Worm (Caenorhabditis elegans): ENCODE data around the gene K11H12.1.

K11H12.1 gene

ce11 chrIV:653138-653848 lies at the start of gene K11H12.1:
Gene K11H12.1 (minus strand): TSS chrIV:653421.
- no peak for TF ChIP-seq dao-5 (tag; optimal IDR thresholded peaks at IDR 0.05)

- TF ChIP-seq dao-5 (tag; optimal IDR thresholded peaks at IDR 0.05) (no peak), W03F9.2 (tag; optimal IDR thresholded peaks at IDR 0.05) (no peak), him-1 (tag; optimal IDR thresholded peaks at IDR 0.05) (no peak)
These were observed 45.1 kb upstream of the K11H12.1 start, which contains the start of gene Y55F3C.17 for ce11 chrIV:698304-698703. Gene Y55F3C.17 (minus strand): TSS chrIV:698404.

ce11 chrIV:684748-685147 lies 31.5 kb upstream of the K11H12.1 start:
- TF ChIP-seq dao-5 (tag; optimal IDR thresholded peaks at IDR 0.05) (no peak), W03F9.2 (tag; optimal IDR thresholded peaks at IDR 0.05) (no peak), him-1 (tag; optimal IDR thresholded peaks at IDR 0.05) (no peak)

- TF ChIP-seq him-1 (tag; optimal IDR thresholded peaks at IDR 0.05) (no peak), W03F9.2 (tag; optimal IDR thresholded peaks at IDR 0.05) (no peak), dao-5 (tag; optimal IDR thresholded peaks at IDR 0.05) (no peak)
These were observed 31.0 kb upstream of the K11H12.1 start, which contains the start of gene cutl-28 for ce11 chrIV:684197-684596. Gene cutl-28 (plus strand): TSS chrIV:684497.

- TF ChIP-seq dao-5 (tag; optimal IDR thresholded peaks at IDR 0.05) = peak; percentile 57
- TF ChIP-seq W03F9.2 (tag; optimal IDR thresholded peaks at IDR 0.05) = no peak
- peak; percentile 41 for TF ChIP-seq him-1 (tag; optimal IDR thresholded peaks at IDR 0.05)
These were observed 29.6 kb upstream of the K11H12.1 start for ce11 chrIV:682726-683340.

- no peak for TF ChIP-seq dao-5 (tag; optimal IDR thresholded peaks at IDR 0.05)
- TF ChIP-seq W03F9.2 (tag; optimal IDR thresholded peaks at IDR 0.05) = no peak
- TF ChIP-seq him-1 (tag; optimal IDR thresholded peaks at IDR 0.05) = no peak
These were observed 23.1 kb upstream of the K11H12.1 start, which contains the start of gene K11H12.5 for ce11 chrIV:676280-676679. Gene K11H12.5 (plus strand): TSS chrIV:676580.

- TF ChIP-seq him-1 (tag; optimal IDR thresholded peaks at IDR 0.05) = no peak
- TF ChIP-seq W03F9.2 (tag; optimal IDR thresholded peaks at IDR 0.05) = no peak
- no peak for TF ChIP-seq dao-5 (tag; optimal IDR thresholded peaks at IDR 0.05)
These were observed 22.4 kb upstream of the K11H12.1 start, which contains the start of the genes K11H12.4 and K11H12.10 for ce11 chrIV:675471-676159. Gene K11H12.4 (minus strand): TSS chrIV:675883. Gene K11H12.10 (plus strand): TSS chrIV:676075.

- TF ChIP-seq him-1 (tag; optimal IDR thresholded peaks at IDR 0.05) (no peak), dao-5 (tag; optimal IDR thresholded peaks at IDR 0.05) (no peak), W03F9.2 (tag; optimal IDR thresholded peaks at IDR 0.05) (no peak)
These were observed 20.1 kb upstream of the K11H12.1 start, which contains the start of gene K11H12.3 for ce11 chrIV:673313-673712. Gene K11H12.3 (minus strand): TSS chrIV:673480.

- TF ChIP-seq him-1 (tag; optimal IDR thresholded peaks at IDR 0.05) (no peak), dao-5 (tag; optimal IDR thresholded peaks at IDR 0.05) (no peak), W03F9.2 (tag; optimal IDR thresholded peaks at IDR 0.05) (no peak)
These were observed 17.2 kb upstream of the K11H12.1 start, which contains the start of gene K11H12.11 for ce11 chrIV:670455-670854. Gene K11H12.11 (minus strand): TSS chrIV:670555.

- no peak for TF ChIP-seq him-1 (tag; optimal IDR thresholded peaks at IDR 0.05)
- TF ChIP-seq dao-5 (tag; optimal IDR thresholded peaks at IDR 0.05) = no peak
- no peak for TF ChIP-seq W03F9.2 (tag; optimal IDR thresholded peaks at IDR 0.05)
These were observed 13.8 kb upstream of the K11H12.1 start, which contains the start of gene K11H12.6 for ce11 chrIV:666991-667390. Gene K11H12.6 (plus strand): TSS chrIV:667291.

- TF ChIP-seq W03F9.2 (tag; optimal IDR thresholded peaks at IDR 0.05) = no peak
- TF ChIP-seq dao-5 (tag; optimal IDR thresholded peaks at IDR 0.05) = no peak
- no peak for TF ChIP-seq him-1 (tag; optimal IDR thresholded peaks at IDR 0.05)
These were observed 12.0 kb upstream of the K11H12.1 start, which contains the start of gene K11H12.7 for ce11 chrIV:665225-665624. Gene K11H12.7 (plus strand): TSS chrIV:665525.

- no peak for TF ChIP-seq W03F9.2 (tag; optimal IDR thresholded peaks at IDR 0.05)
- TF ChIP-seq dao-5 (tag; optimal IDR thresholded peaks at IDR 0.05) = no peak
- TF ChIP-seq him-1 (tag; optimal IDR thresholded peaks at IDR 0.05) = no peak
These were observed 10.9 kb upstream of the K11H12.1 start for ce11 chrIV:664122-664521.

- no peak for TF ChIP-seq dao-5 (tag; optimal IDR thresholded peaks at IDR 0.05)
- TF ChIP-seq him-1 (tag; optimal IDR thresholded peaks at IDR 0.05) = no peak
These were observed 8.4 kb upstream of the K11H12.1 start for ce11 chrIV:661623-662022.

ce11 chrIV:659585-659984 lies 6.4 kb upstream of the K11H12.1 start:
- no peak for TF ChIP-seq him-1 (tag; optimal IDR thresholded peaks at IDR 0.05)
